Fruit fly (Drosophila melanogaster): ENCODE measurements around the gene CG32086.

The CG32086 gene

DNA sequence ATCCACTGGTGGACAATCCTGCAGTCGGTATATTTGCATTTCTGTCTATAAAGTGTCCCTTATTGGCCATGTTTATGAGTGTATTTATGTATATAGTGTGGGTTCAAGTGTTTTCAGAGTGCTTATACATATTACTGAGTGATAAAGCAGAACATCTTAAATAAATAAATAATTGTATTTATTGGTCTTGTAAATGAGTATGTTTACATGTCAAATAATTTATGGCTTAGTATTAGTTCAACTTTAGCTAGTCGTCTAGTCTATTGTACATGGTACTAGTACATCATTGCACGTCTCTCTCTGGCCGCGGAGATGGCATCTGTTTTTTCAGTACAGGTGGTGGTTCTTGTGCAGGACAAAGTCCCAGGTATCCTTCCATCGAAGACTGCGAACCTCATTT lies at the start of gene CG32086:
Gene CG32086 (minus strand): TSS at position 101 of the 400 bp plus-strand sequence.
- TF ChIP-seq chm (GFP tag; IDR thresholded peaks at IDR 0.05) (no peak), PHDP (tag; optimal IDR thresholded peaks at IDR 0.05) (no peak), CG12659 (GFP tag; optimal IDR thresholded peaks at IDR 0.05) (no peak), pita (GFP tag; optimal IDR thresholded peaks at IDR 0.05) (no peak), hbn (GFP tag; IDR thresholded peaks at IDR 0.05; ENCODE audit: partially characterized antibody) (no peak), D19A (tag; optimal IDR thresholded peaks at IDR 0.05) (no peak), CG17912 (GFP tag; optimal IDR thresholded peaks at IDR 0.05) (no peak), chif (GFP tag; optimal IDR thresholded peaks at IDR 0.05) (no peak), gt (GFP tag; IDR thresholded peaks at IDR 0.05) (no peak), CG9727 (GFP tag; optimal IDR thresholded peaks at IDR 0.05) (no peak), z (GFP tag; IDR thresholded peaks at IDR 0.05) (no peak), Hsf (GFP tag; optimal IDR thresholded peaks at IDR 0.05) (no peak), CG4854 (GFP tag; optimal IDR thresholded peaks at IDR 0.05) (no peak)

- TF ChIP-seq inv (GFP tag; IDR thresholded peaks at IDR 0.05; ENCODE audit: partially characterized antibody) (no peak), CG16779 (GFP tag; IDR thresholded peaks at IDR 0.05) (0 out of 2 replicates have a peak, but pooled peaks have one; percentile 11), rib (GFP tag; IDR thresholded peaks at IDR 0.05) (0 out of 2 replicates have a peak, but pooled peaks have one; percentile 20)
These were observed 47.2 kb upstream of the CG32086 start, which contains the start of gene CG32091 for dm6 chr3L:11631092-11631491. Gene CG32091 (plus strand): TSS chr3L:11631392.

- peak; percentile 93 for TF ChIP-seq Dp (GFP tag; optimal IDR thresholded peaks at IDR 0.05)
- no peak for TF ChIP-seq CG7786 (GFP tag; optimal IDR thresholded peaks at IDR 0.05)
- TF ChIP-seq pzg (GFP tag; optimal IDR thresholded peaks at IDR 0.05) = peak; percentile 61
- peak; percentile 68 for TF ChIP-seq Dref (GFP tag; IDR thresholded peaks at IDR 0.05)
- TF ChIP-seq Sry-δ (GFP tag; optimal IDR thresholded peaks at IDR 0.05) = peak; percentile 46
- peak; percentile 96 for TF ChIP-seq Myb (GFP tag; optimal IDR thresholded peaks at IDR 0.05)
- peak; percentile 57 for TF ChIP-seq CG15514 (GFP tag; optimal IDR thresholded peaks at IDR 0.05)
- TF ChIP-seq E2f2 (GFP tag; IDR thresholded peaks at IDR 0.05) = peak; percentile 93
- TF ChIP-seq her (GFP tag; optimal IDR thresholded peaks at IDR 0.05) = peak; percentile 16
- TF ChIP-seq Med (GFP tag) = peak; percentile 23
- TF ChIP-seq BEAF-32 (GFP tag; optimal IDR thresholded peaks at IDR 0.05) = peak; percentile 36
- peak; percentile 56; the same call in 1 of the 2 replicates for TF ChIP-seq CG13287 (GFP tag; IDR thresholded peaks at IDR 0.05; ENCODE audit: partially characterized antibody)
- TF ChIP-seq CG2116 (GFP tag; optimal IDR thresholded peaks at IDR 0.05) = peak; percentile 48
- TF ChIP-seq CG34224 (GFP tag; IDR thresholded peaks at IDR 0.05; ENCODE audit: partially characterized antibody) = peak; percentile 21; the same call in 2 of the 3 replicates
- peak; percentile 93 for TF ChIP-seq CG10267 (tag; optimal IDR thresholded peaks at IDR 0.05)
- peak; percentile 5 for TF ChIP-seq CG1603 (tag; optimal IDR thresholded peaks at IDR 0.05)
- peak; percentile 33 for TF ChIP-seq Ets97D (GFP tag; optimal IDR thresholded peaks at IDR 0.05)
- TF ChIP-seq stwl (tag; optimal IDR thresholded peaks at IDR 0.05) = peak; percentile 81
- TF ChIP-seq Doc3 (GFP tag; IDR thresholded peaks at IDR 0.05; ENCODE audit: partially characterized antibody) = 0 out of 3 replicates have a peak, but pooled peaks have one; percentile 36
- peak in 1 of 2 experiments; percentile 50 for TF ChIP-seq eve (GFP tag; optimal IDR thresholded peaks at IDR 0.05)
- peak; percentile 23 for TF ChIP-seq CG9797 (GFP tag; optimal IDR thresholded peaks at IDR 0.05)
- peak; percentile 91 for TF ChIP-seq vvl (GFP tag; IDR thresholded peaks at IDR 0.05)
- TF ChIP-seq Dll (GFP tag; IDR thresholded peaks at IDR 0.05; ENCODE audit: partially characterized antibody) = peak; percentile 32; the same call in 1 of the 4 replicates
- TF ChIP-seq bbx (GFP tag; IDR thresholded peaks at IDR 0.05; ENCODE audit: partially characterized antibody) = no peak
- no peak for TF ChIP-seq al (GFP tag; IDR thresholded peaks at IDR 0.05)
- TF ChIP-seq h (optimal IDR thresholded peaks at IDR 0.05) = no peak
- no peak for TF ChIP-seq Hr39 (optimal IDR thresholded peaks at IDR 0.05)
- 0 out of 2 replicates have a peak, but pooled peaks have one; percentile 10 for TF ChIP-seq MBD-R2 (GFP tag; IDR thresholded peaks at IDR 0.05)
- TF ChIP-seq CG18476 (GFP tag; optimal IDR thresholded peaks at IDR 0.05) = no peak
- TF ChIP-seq Oli (tag; optimal IDR thresholded peaks at IDR 0.05) = no peak
- TF ChIP-seq sens (GFP tag) = peak; percentile 32
- TF ChIP-seq Pdp1 (GFP tag; optimal IDR thresholded peaks at IDR 0.05) = peak in 1 of 2 experiments; percentile 64
These were observed 46.8 kb upstream of the CG32086 start for dm6 chr3L:11630684-11631083.
